Fruit fly (Drosophila melanogaster) whole organism, embryonic: ENCODE data around the gene Dr.

Experiments used
- CG10959 ChIP-seq: fragments of 200-800 bp; sonication (Bioruptor generic); IDR thresholded peaks from 2 replicates; pipeline ENCODE4 v1.3.6; 2022; ENCODE audit warnings: missing biosample characterization, missing genetic modification characterization
- CG10979 ChIP-seq: fragments of 200-800 bp; sonication (Bioruptor generic); optimal IDR thresholded peaks from 2 replicates; lab custom pipeline; 2018; ENCODE audit warnings: missing biosample characterization, mild to moderate bottlenecking, missing genetic modification characterization, moderate library complexity
- CG14667 ChIP-seq: fragments of 200-800 bp; sonication (Bioruptor generic); IDR thresholded peaks from 2 replicates; pipeline ENCODE4 v1.3.6; 2022; ENCODE audit warnings: missing biosample characterization, missing genetic modification characterization
- CG1602 ChIP-seq: fragments of 200-800 bp; sonication (Bioruptor generic); optimal IDR thresholded peaks from 3 replicates; lab custom pipeline; 2016; ENCODE audit warnings: missing biosample characterization, missing genetic modification characterization
- CG17328 ChIP-seq: fragments of 200-800 bp; sonication (Bioruptor generic); IDR thresholded peaks from 2 replicates; pipeline ENCODE4 v1.3.6; 2022; ENCODE audit warnings: missing biosample characterization, missing genetic modification characterization
- CG17568 ChIP-seq: fragments of 200-800 bp; sonication (Bioruptor generic); optimal IDR thresholded peaks from 2 replicates; lab custom pipeline; 2018; ENCODE audit warnings: missing biosample characterization, mild to moderate bottlenecking, missing genetic modification characterization, moderate library complexity
- CG17829 ChIP-seq: fragments of 200-800 bp; optimal IDR thresholded peaks from 2 replicates; lab custom pipeline; 2019; ENCODE audit warnings: missing biosample characterization, mild to moderate bottlenecking, missing genetic modification characterization, moderate library complexity
- CG18476 ChIP-seq: fragments of 200-800 bp; sonication (Bioruptor generic); optimal IDR thresholded peaks from 2 replicates; lab custom pipeline; 2016; ENCODE audit warnings: missing biosample characterization, mild to moderate bottlenecking, missing genetic modification characterization
- CG31388 ChIP-seq: fragments of 200-800 bp; sonication (Bioruptor generic); optimal IDR thresholded peaks from 2 replicates; lab custom pipeline; 2016; ENCODE audit warnings: missing biosample characterization, missing genetic modification characterization
- CG32772 ChIP-seq: fragments of 200-800 bp; sonication (Bioruptor generic); IDR thresholded peaks from 2 replicates; pipeline ENCODE4 v1.3.6; 2022; ENCODE audit warnings: missing biosample characterization, missing genetic modification characterization
- CG3407 ChIP-seq: fragments of 200-800 bp; sonication (Bioruptor generic); optimal IDR thresholded peaks from 2 replicates; lab custom pipeline; 2018; ENCODE audit warnings: missing biosample characterization, mild to moderate bottlenecking, missing genetic modification characterization
- CG3995 ChIP-seq: fragments of 200-800 bp; sonication (Bioruptor generic); optimal IDR thresholded peaks from 3 replicates; lab custom pipeline; 2016; ENCODE audit warnings: missing biosample characterization, missing genetic modification characterization
- CG4424 ChIP-seq: fragments of 200-800 bp; sonication (Bioruptor generic); optimal IDR thresholded peaks from 3 replicates; lab custom pipeline; 2016; ENCODE audit warnings: missing biosample characterization, missing genetic modification characterization
- CG4820 ChIP-seq: fragments of 200-800 bp; sonication (Bioruptor generic); optimal IDR thresholded peaks from 3 replicates; lab custom pipeline; 2016; ENCODE audit warnings: missing biosample characterization, missing genetic modification characterization
- CG8281 ChIP-seq: fragments of 200-800 bp; sonication (Bioruptor generic); optimal IDR thresholded peaks from 2 replicates; lab custom pipeline; 2018; ENCODE audit warnings: missing biosample characterization, mild to moderate bottlenecking, missing genetic modification characterization, moderate library complexity
- CG8924 ChIP-seq: fragments of 200-800 bp; optimal IDR thresholded peaks from 3 replicates; lab custom pipeline; 2019; ENCODE audit warnings: missing biosample characterization, mild to moderate bottlenecking, missing genetic modification characterization, moderate library complexity
- Doc2 ChIP-seq: fragments of 200-800 bp; sonication (Bioruptor generic); IDR thresholded peaks from 2 replicates; pipeline ENCODE4 v1.3.6; 2022; ENCODE audit warnings: missing biosample characterization, missing genetic modification characterization
- Elba2 ChIP-seq: fragments of 200-800 bp; sonication (Bioruptor generic); optimal IDR thresholded peaks from 3 replicates; lab custom pipeline; 2016; ENCODE audit warnings: missing biosample characterization, missing genetic modification characterization
- H2.0 ChIP-seq: fragments of 200-800 bp; sonication (Bioruptor generic); IDR thresholded peaks from 2 replicates; pipeline ENCODE4 v1.3.6; 2022; ENCODE audit warnings: missing biosample characterization, missing genetic modification characterization
- Lhr ChIP-seq: fragments of 200-800 bp; sonication (Bioruptor generic); optimal IDR thresholded peaks from 3 replicates; lab custom pipeline; 2017; ENCODE audit warnings: mild to moderate bottlenecking, missing biosample characterization, missing genetic modification reagents, missing genetic modification characterization
- Med ChIP-seq: fragments of 200-800 bp; sonication (Bioruptor generic); peaks from one replicate; lab custom pipeline; 2016; ENCODE audit warnings: missing biosample characterization, missing genetic modification characterization, mild to moderate bottlenecking, inconsistent platforms, moderate library complexity
- Pdp1 ChIP-seq, 2 experiments: fragments of 200-800 bp; sonication (Bioruptor generic); optimal IDR thresholded peaks; 3 replicates each; lab custom pipeline; 2016; ENCODE audit warnings: missing biosample characterization in 2 of 2, missing genetic modification characterization in 2 of 2, mild to moderate bottlenecking in 1 of 2, moderate library complexity in 1 of 2
- Ptx1 ChIP-seq: fragments of 200-800 bp; sonication (Bioruptor generic); IDR thresholded peaks from 2 replicates; pipeline ENCODE4 v1.3.6; 2022; ENCODE audit warnings: missing biosample characterization, missing genetic modification characterization
- Rx ChIP-seq: fragments of 200-800 bp; sonication (Bioruptor generic); IDR thresholded peaks from 2 replicates; pipeline ENCODE4 v1.3.6; 2022; ENCODE audit warnings: missing biosample characterization, missing genetic modification characterization
- Ssrp ChIP-seq: fragments of 200-800 bp; sonication (Bioruptor generic); optimal IDR thresholded peaks from 2 replicates; lab custom pipeline; 2018; ENCODE audit warnings: missing biosample characterization, mild to moderate bottlenecking, missing genetic modification characterization, moderate library complexity
- Usf ChIP-seq: fragments of 200-800 bp; sonication (Bioruptor generic); optimal IDR thresholded peaks from 2 replicates; lab custom pipeline; 2017; ENCODE audit warnings: missing genotype, missing biosample characterization, missing genetic modification characterization
- Xrp1 ChIP-seq: fragments of 200-800 bp; sonication (Bioruptor generic); IDR thresholded peaks from 2 replicates; pipeline ENCODE4 v1.3.6; 2022; ENCODE audit warnings: missing biosample characterization, missing genetic modification characterization
- cato ChIP-seq: fragments of 200-800 bp; sonication (Bioruptor generic); optimal IDR thresholded peaks from 2 replicates; lab custom pipeline; 2016; ENCODE audit warnings: missing biosample characterization, missing genetic modification characterization, borderline replicate concordance
- ci ChIP-seq: fragments of 200-800 bp; sonication (Bioruptor generic); IDR thresholded peaks from 3 replicates; pipeline ENCODE4 v1.3.6; 2022; ENCODE audit warnings: missing biosample characterization, missing genetic modification characterization
- crp ChIP-seq, 2 experiments: fragments of 200-800 bp; sonication (Bioruptor generic); optimal IDR thresholded peaks; 2 replicates in 1 of 2; 3 replicates in 1 of 2; lab custom pipeline; 2017; ENCODE audit warnings: missing biosample characterization in 2 of 2, missing genetic modification characterization in 2 of 2, mild to moderate bottlenecking in 1 of 2, moderate library complexity in 1 of 2
- ems ChIP-seq: fragments of 200-800 bp; sonication (Bioruptor generic); optimal IDR thresholded peaks from 3 replicates; lab custom pipeline; 2016; ENCODE audit warnings: missing biosample characterization, missing genetic modification characterization
- esg ChIP-seq: fragments of 200-800 bp; sonication (Bioruptor generic); conservative IDR thresholded peaks from 2 replicates; pipeline ENCODE4 v1.3.6; 2022; ENCODE audit warnings: missing biosample characterization, missing genetic modification characterization
- eve ChIP-seq, 2 experiments: fragments of >200 bp; optimal IDR thresholded peaks; 2 replicates each; lab custom pipeline; 2017; ENCODE audit warnings: missing biosample characterization in 2 of 2, missing genetic modification characterization in 2 of 2
- fd64A ChIP-seq: fragments of 200-800 bp; sonication (Bioruptor generic); optimal IDR thresholded peaks from 3 replicates; lab custom pipeline; 2018; ENCODE audit warnings: missing biosample characterization, mild to moderate bottlenecking, missing genetic modification characterization
- gem ChIP-seq: fragments of 200-800 bp; sonication (Bioruptor generic); optimal IDR thresholded peaks from 2 replicates; lab custom pipeline; 2019; ENCODE audit warnings: missing biosample characterization, mild to moderate bottlenecking, missing genetic modification characterization, moderate library complexity
- hkb ChIP-seq, 2 experiments: fragments of 200-800 bp in 1 of 2; fragments of >200 bp in 1 of 2; sonication (Bioruptor generic) in 1 of 2; IDR thresholded peaks in 1 of 2; optimal IDR thresholded peaks in 1 of 2; 2 replicates each; pipeline versions ENCODE4 v1.3.6 to Lab custom; 2017 to 2022; ENCODE audit warnings: missing biosample characterization in 1 of 2, missing genetic modification characterization in 1 of 2
- lbe ChIP-seq: fragments of 200-800 bp; sonication (Bioruptor generic); optimal IDR thresholded peaks from 2 replicates; lab custom pipeline; 2016; ENCODE audit warnings: missing biosample characterization, mild to moderate bottlenecking, missing genetic modification characterization
- nerfin-1 ChIP-seq: fragments of 200-800 bp; sonication (Bioruptor generic); optimal IDR thresholded peaks from 3 replicates; lab custom pipeline; 2019; ENCODE audit warnings: missing biosample characterization, mild to moderate bottlenecking, missing genetic modification characterization, moderate library complexity
- pnt ChIP-seq: fragments of 200-800 bp; sonication (Bioruptor generic); optimal IDR thresholded peaks from 3 replicates; lab custom pipeline; 2016; ENCODE audit warnings: missing biosample characterization, missing genetic modification characterization
- row ChIP-seq: fragments of 200-800 bp; sonication (Bioruptor generic); IDR thresholded peaks from 3 replicates; pipeline ENCODE4 v1.3.6; 2022; ENCODE audit warnings: missing biosample characterization, missing genetic modification characterization
- sc ChIP-seq, 3 experiments: fragments of >200 bp in 2 of 3; fragments of 200-800 bp in 1 of 3; sonication (Bioruptor generic) in 1 of 3; optimal IDR thresholded peaks; 2 replicates in 2 of 3; 3 replicates in 1 of 3; lab custom pipeline; 2017; ENCODE audit warnings: mild to moderate bottlenecking in 1 of 3, missing biosample characterization in 1 of 3, missing genetic modification characterization in 1 of 3, missing genetic modification reagents in 1 of 3
- so ChIP-seq: fragments of 200-800 bp; sonication (Bioruptor generic); IDR thresholded peaks from 3 replicates; pipeline ENCODE4 v1.3.6; 2022; ENCODE audit warnings: missing biosample characterization, missing genetic modification characterization
- tio ChIP-seq: fragments of 200-800 bp; sonication (Bioruptor generic); optimal IDR thresholded peaks from 2 replicates; lab custom pipeline; 2017; ENCODE audit warnings: missing biosample characterization, missing genetic modification characterization, inconsistent platforms
- vnd ChIP-seq: fragments of 200-800 bp; sonication (Bioruptor generic); IDR thresholded peaks from 3 replicates; pipeline ENCODE4 v1.3.6; 2022; ENCODE audit warnings: missing biosample characterization, missing genetic modification characterization; ENCODE audit not compliant: partially characterized antibody

Gene Dr

dm6 chr3R:29522164-29522563 lies 34.0 kb upstream of the Dr start (continued):
- peak; percentile 36 for TF ChIP-seq CG31388 (GFP tag; lab: Kevin White, UChicago)
- peak; percentile 5 for TF ChIP-seq CG1602 (GFP tag; lab: Kevin White, UChicago)
- peak in 1 of 2 experiments; percentile 49 for TF ChIP-seq eve (GFP tag; optimal IDR thresholded peaks at IDR 0.05; lab: Kevin White, UChicago)
- no peak for TF ChIP-seq crp (GFP tag; optimal IDR thresholded peaks at IDR 0.05; lab: Kevin White, UChicago)
- peak; percentile 82 for TF ChIP-seq Xrp1
- TF ChIP-seq Elba2 (GFP tag; lab: Kevin White, UChicago) = peak; percentile 11
- peak; percentile 8 for TF ChIP-seq CG3407 (GFP tag; lab: Kevin White, UChicago)
- TF ChIP-seq Lhr (GFP tag; lab: Kevin White, UChicago) = peak; percentile 10
- TF ChIP-seq esg (GFP tag; lab: Robert Waterston, UW) = peak; percentile 38; the same call in 1 of the 2 replicates
- TF ChIP-seq CG17568 (GFP tag; lab: Kevin White, UChicago) = no peak
- no peak for TF ChIP-seq hkb (optimal IDR thresholded peaks at IDR 0.05; lab: Kevin White, UChicago)
- TF ChIP-seq hkb (GFP tag; IDR thresholded peaks at IDR 0.05; lab: Robert Waterston, UW) = peak; percentile 44; the same call in 1 of the 2 replicates
- peak; percentile 86 for TF ChIP-seq Med
- peak; percentile 84 for TF ChIP-seq CG10979
- no peak for TF ChIP-seq H2.0 (GFP tag; lab: Robert Waterston, UW)
- peak; percentile 64 for TF ChIP-seq CG4424
- peak; percentile 28 for TF ChIP-seq ems (GFP tag; lab: Kevin White, UChicago)
- no peak for TF ChIP-seq cato (GFP tag; lab: Kevin White, UChicago)
- peak; percentile 80 for TF ChIP-seq CG17829 (tag; lab: Kevin White, UChicago)
- TF ChIP-seq ci = peak; percentile 70; the same call in 2 of the 3 replicates
- TF ChIP-seq sc (optimal IDR thresholded peaks at IDR 0.05; lab: Kevin White, UChicago) = no peak
- peak; percentile 43 for TF ChIP-seq sc (GFP tag; optimal IDR thresholded peaks at IDR 0.05; lab: Kevin White, UChicago)
- TF ChIP-seq Pdp1 (GFP tag; optimal IDR thresholded peaks at IDR 0.05; lab: Kevin White, UChicago) = peak in 1 of 2 experiments; percentile 25
- TF ChIP-seq CG8281 (tag; lab: Kevin White, UChicago) = peak; percentile 2
- TF ChIP-seq Rx (GFP tag; lab: Robert Waterston, UW) = peak; percentile 22; the same call in 1 of the 2 replicates
- peak; percentile 82 for TF ChIP-seq CG17328 (GFP tag; lab: Robert Waterston, UW)
- TF ChIP-seq CG14667 (GFP tag; lab: Robert Waterston, UW) = peak; percentile 42; the same call in 1 of the 2 replicates
- TF ChIP-seq CG10959 (GFP tag; lab: Robert Waterston, UW) = peak; percentile 67
- TF ChIP-seq Ssrp (tag; lab: Kevin White, UChicago) = peak; percentile 54
- peak; percentile 21 for TF ChIP-seq tio (GFP tag; lab: Kevin White, UChicago)
- peak; percentile 59 for TF ChIP-seq CG8924
- TF ChIP-seq Usf (GFP tag; lab: Kevin White, UChicago) = peak; percentile 13
- no peak for TF ChIP-seq Doc2
- TF ChIP-seq vnd (GFP tag; lab: Robert Waterston, UW) = no peak
- peak; percentile 73 for TF ChIP-seq CG4820 (GFP tag; lab: Kevin White, UChicago)
- TF ChIP-seq Ptx1 (GFP tag; lab: Robert Waterston, UW) = peak; percentile 50; the same call in 1 of the 2 replicates
- TF ChIP-seq CG3995 (GFP tag; lab: Kevin White, UChicago) = no peak
- TF ChIP-seq fd64A (GFP tag; lab: Kevin White, UChicago) = no peak
- TF ChIP-seq pnt (GFP tag; lab: Kevin White, UChicago) = peak; percentile 7
- peak; percentile 58 for TF ChIP-seq row (GFP tag; lab: Robert Waterston, UW)
- peak; percentile 46 for TF ChIP-seq nerfin-1 (tag; lab: Kevin White, UChicago)
- TF ChIP-seq CG32772 (GFP tag; lab: Robert Waterston, UW) = peak; percentile 58
- TF ChIP-seq gem (tag; lab: Kevin White, UChicago) = peak; percentile 74
- TF ChIP-seq lbe = peak; percentile 15
- TF ChIP-seq CG18476 (GFP tag; lab: Kevin White, UChicago) = peak; percentile 16
- TF ChIP-seq so = 0 out of 3 replicates have a peak, but pooled peaks have one; percentile 52
